Worm (Caenorhabditis elegans): Measurements from ENCODE around the gene lias-1.

- TF ChIP-seq him-1 (tag; optimal IDR thresholded peaks at IDR 0.05) (no peak), W03F9.2 (tag; optimal IDR thresholded peaks at IDR 0.05) (no peak), dao-5 (tag; optimal IDR thresholded peaks at IDR 0.05) (no peak)
Observed at ce11 chrIII:3550364-3550763, 45.5 kb upstream of the lias-1 start.

All from whole organism, L4/young adult.